Fruit fly (Drosophila melanogaster) whole organism, embryonic: ENCODE data around the gene ninaB.

Experiments
- Blimp-1 ChIP-seq: fragments of 200-800 bp; sonication (Bioruptor generic); optimal IDR thresholded peaks from 3 replicates; lab custom pipeline; 2018; ENCODE audit warnings: missing biosample characterization, missing genetic modification characterization, mild to moderate bottlenecking, moderate library complexity, missing genetic modification reagents
- CG10209 ChIP-seq: fragments of 200-800 bp; sonication (Bioruptor generic); optimal IDR thresholded peaks from 3 replicates; lab custom pipeline; 2017; ENCODE audit warnings: missing biosample characterization, mild to moderate bottlenecking, missing genetic modification characterization, missing genetic modification reagents
- CG11723 ChIP-seq: fragments of 200-800 bp; sonication (Bioruptor generic); optimal IDR thresholded peaks from 2 replicates; lab custom pipeline; 2017; ENCODE audit warnings: missing biosample characterization, mild to moderate bottlenecking, missing genetic modification characterization
- CG12219 ChIP-seq: fragments of 200-800 bp; sonication (Bioruptor generic); optimal IDR thresholded peaks from 3 replicates; lab custom pipeline; 2018; ENCODE audit warnings: missing biosample characterization, mild to moderate bottlenecking, missing genetic modification characterization
- CG17328 ChIP-seq: fragments of 200-800 bp; sonication (Bioruptor generic); IDR thresholded peaks from 2 replicates; pipeline ENCODE4 v1.3.6; 2022; ENCODE audit warnings: missing biosample characterization, missing genetic modification characterization
- CG8765 ChIP-seq: fragments of 200-800 bp; sonication (Bioruptor generic); IDR thresholded peaks from 2 replicates; pipeline ENCODE4 v1.3.6; 2022; ENCODE audit warnings: missing biosample characterization, missing genetic modification characterization
- Dll ChIP-seq: fragments of 200-800 bp; sonication (Bioruptor generic); IDR thresholded peaks from 4 replicates; pipeline ENCODE4 v1.3.6; 2022; ENCODE audit warnings: missing biosample characterization, missing genetic modification characterization; ENCODE audit not compliant: partially characterized antibody
- GATAe ChIP-seq: fragments of 200-800 bp; sonication (Bioruptor generic); conservative IDR thresholded peaks from 2 replicates; pipeline ENCODE4 v1.3.6; 2022; ENCODE audit warnings: missing biosample characterization, missing genetic modification characterization
- Rx ChIP-seq: fragments of 200-800 bp; sonication (Bioruptor generic); IDR thresholded peaks from 2 replicates; pipeline ENCODE4 v1.3.6; 2022; ENCODE audit warnings: missing biosample characterization, missing genetic modification characterization
- corto ChIP-seq: fragments of 200-800 bp; sonication (Bioruptor generic); optimal IDR thresholded peaks from 2 replicates; lab custom pipeline; 2016; ENCODE audit warnings: missing biosample characterization, mild to moderate bottlenecking, missing genetic modification characterization, moderate library complexity
- da ChIP-seq: fragments of 200-800 bp; sonication (Bioruptor generic); optimal IDR thresholded peaks from 2 replicates; lab custom pipeline; 2016; ENCODE audit warnings: missing biosample characterization, missing genetic modification characterization
- gsb-n ChIP-seq: fragments of 200-800 bp; sonication (Bioruptor generic); optimal IDR thresholded peaks from 3 replicates; lab custom pipeline; 2018; ENCODE audit warnings: missing biosample characterization, mild to moderate bottlenecking, missing genetic modification characterization
- kni ChIP-seq: fragments of 200-800 bp; sonication (Bioruptor generic); optimal IDR thresholded peaks from 3 replicates; lab custom pipeline; 2017; ENCODE audit warnings: mild to moderate bottlenecking, missing biosample characterization, missing genetic modification reagents, missing genetic modification characterization
- lola ChIP-seq, 3 experiments: fragments of >200 bp in 2 of 3; fragments of 200-800 bp in 1 of 3; sonication (Bioruptor generic) in 1 of 3; optimal IDR thresholded peaks; 2 replicates each; lab custom pipeline; 2017 to 2019; ENCODE audit warnings: missing biosample characterization in 3 of 3, missing genetic modification characterization in 3 of 3, mild to moderate bottlenecking in 1 of 3, moderate library complexity in 1 of 3

- TF ChIP-seq lola (GFP tag; optimal IDR thresholded peaks at IDR 0.05; lab: Kevin White, UChicago) (no peak), CG11723 (no peak), GATAe (GFP tag; lab: Robert Waterston, UW) (no peak), Rx (GFP tag; lab: Robert Waterston, UW) (no peak), Blimp-1 (GFP tag; lab: Kevin White, UChicago) (no peak), kni (GFP tag; lab: Kevin White, UChicago) (no peak), CG12219 (GFP tag; lab: Kevin White, UChicago) (no peak), corto (no peak), Dll (GFP tag; lab: Robert Waterston, UW) (no peak), CG8765 (GFP tag; lab: Robert Waterston, UW) (no peak), da (GFP tag; lab: Kevin White, UChicago) (no peak), CG10209 (GFP tag; lab: Kevin White, UChicago) (no peak), gsb-n (tag; lab: Kevin White, UChicago) (no peak), CG17328 (GFP tag; lab: Robert Waterston, UW) (no peak)
Observed at dm6 chr3R:13746066-13746673, 45.8 kb downstream of the ninaB start.
